Fruit fly (Drosophila melanogaster): ENCODE results near the gene yellow-g.
A peak's percentile ranks its signal among the peaks of the same experiment; 100 is the strongest.

The yellow-g gene

DNA sequence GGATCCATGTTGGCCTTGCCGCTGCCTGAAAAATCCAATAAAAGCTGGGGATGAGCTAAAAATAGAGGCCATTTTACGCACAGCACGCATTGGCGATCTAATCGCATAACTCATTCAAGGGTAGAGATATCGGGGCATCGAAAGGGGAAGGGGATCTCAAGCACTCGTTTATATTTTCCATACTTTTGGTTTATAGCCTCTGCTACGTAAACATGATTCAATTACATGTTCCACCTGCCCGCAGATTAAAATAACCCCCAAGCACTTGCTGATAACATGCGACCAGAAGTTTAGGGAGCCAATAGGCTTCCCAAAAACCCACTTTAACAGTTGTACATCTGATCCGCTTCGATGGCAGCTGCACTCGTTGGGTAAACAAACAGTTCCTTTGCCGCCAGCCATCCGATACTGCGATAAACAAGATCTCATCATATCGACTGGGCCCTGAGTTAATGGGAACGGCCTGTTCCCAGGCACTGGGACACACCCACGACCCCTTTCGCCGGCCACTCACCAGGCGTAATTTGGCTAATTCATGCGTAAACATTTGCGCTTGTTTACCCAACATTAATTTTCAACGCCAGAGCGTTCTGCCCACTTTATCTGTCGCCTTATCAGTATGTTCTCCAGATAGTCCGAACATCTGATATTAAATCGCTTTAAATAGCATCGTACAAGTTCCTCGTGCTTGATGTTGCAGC is 18.5 kb downstream of the yellow-g start:
- TF ChIP-seq Hr96 (GFP tag; optimal IDR thresholded peaks at IDR 0.05): no peak
- no peak for TF ChIP-seq CG11617 (GFP tag; optimal IDR thresholded peaks at IDR 0.05)
- no peak for TF ChIP-seq kay (GFP tag; ENCODE audit: borderline replicate concordance)
- TF ChIP-seq CG14711 (tag; optimal IDR thresholded peaks at IDR 0.05): no peak
- no peak for TF ChIP-seq cic (GFP tag; optimal IDR thresholded peaks at IDR 0.05)
- TF ChIP-seq CG7045 (GFP tag; optimal IDR thresholded peaks at IDR 0.05): no peak
- no peak for TF ChIP-seq CG5204 (GFP tag; optimal IDR thresholded peaks at IDR 0.05)
- no peak for TF ChIP-seq Crg-1 (GFP tag; optimal IDR thresholded peaks at IDR 0.05)
- no peak for TF ChIP-seq toe (GFP tag; optimal IDR thresholded peaks at IDR 0.05)

DNA sequence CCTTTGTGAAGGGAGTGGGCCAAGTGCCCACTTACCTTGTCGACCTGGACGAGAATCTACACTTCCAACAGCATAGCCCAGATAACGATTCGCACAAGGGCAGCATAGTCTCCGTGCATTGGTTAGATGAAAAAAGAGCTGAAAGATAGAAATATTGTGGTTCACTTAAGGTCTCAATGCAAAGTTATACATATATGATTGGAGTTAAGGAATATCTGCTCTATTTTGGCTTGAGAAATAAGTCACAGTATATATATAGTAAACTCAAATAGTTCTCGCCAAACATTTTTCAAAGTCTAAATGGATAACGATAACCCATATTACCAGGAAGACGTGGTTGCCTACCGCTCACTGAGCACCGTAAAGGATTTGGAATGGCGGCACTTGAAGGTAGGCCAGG is 24.2 kb downstream of the yellow-g start, which contains the start of gene CG32305:
TSS of gene CG32305 (plus strand) at position 301 of the 400 bp plus-strand sequence.
- TF ChIP-seq CG7045 (GFP tag; optimal IDR thresholded peaks at IDR 0.05) (no peak), kay (GFP tag; ENCODE audit: borderline replicate concordance) (no peak), cic (GFP tag; optimal IDR thresholded peaks at IDR 0.05) (no peak), cnc (optimal IDR thresholded peaks at IDR 0.05) (no peak), CG11617 (GFP tag; optimal IDR thresholded peaks at IDR 0.05) (no peak), pad (GFP tag; optimal IDR thresholded peaks at IDR 0.05) (no peak), CG1620 (GFP tag; optimal IDR thresholded peaks at IDR 0.05) (no peak), CG33017 (tag; optimal IDR thresholded peaks at IDR 0.05) (no peak), Clk (GFP tag; optimal IDR thresholded peaks at IDR 0.05) (no peak), bab1 (GFP tag; optimal IDR thresholded peaks at IDR 0.05) (no peak), CG7101 (tag; optimal IDR thresholded peaks at IDR 0.05) (no peak), tj (GFP tag; optimal IDR thresholded peaks at IDR 0.05) (no peak), CG12768 (GFP tag; optimal IDR thresholded peaks at IDR 0.05) (no peak), Mnt (GFP tag; optimal IDR thresholded peaks at IDR 0.05) (no peak), CG14711 (tag; optimal IDR thresholded peaks at IDR 0.05) (no peak), Hr96 (GFP tag; optimal IDR thresholded peaks at IDR 0.05) (no peak), Crg-1 (GFP tag; optimal IDR thresholded peaks at IDR 0.05) (no peak), CG5204 (GFP tag; optimal IDR thresholded peaks at IDR 0.05) (no peak)

- TF ChIP-seq bab1 (GFP tag; optimal IDR thresholded peaks at IDR 0.05) (peak; percentile 71), CG7101 (tag; optimal IDR thresholded peaks at IDR 0.05) (no peak)
Measured at dm6 chr3L:2243846-2244528, 28.6 kb downstream of the yellow-g start, which contains the start of gene CG32301. TSS of gene CG32301 (plus strand) at chr3L:2244478.

DNA sequence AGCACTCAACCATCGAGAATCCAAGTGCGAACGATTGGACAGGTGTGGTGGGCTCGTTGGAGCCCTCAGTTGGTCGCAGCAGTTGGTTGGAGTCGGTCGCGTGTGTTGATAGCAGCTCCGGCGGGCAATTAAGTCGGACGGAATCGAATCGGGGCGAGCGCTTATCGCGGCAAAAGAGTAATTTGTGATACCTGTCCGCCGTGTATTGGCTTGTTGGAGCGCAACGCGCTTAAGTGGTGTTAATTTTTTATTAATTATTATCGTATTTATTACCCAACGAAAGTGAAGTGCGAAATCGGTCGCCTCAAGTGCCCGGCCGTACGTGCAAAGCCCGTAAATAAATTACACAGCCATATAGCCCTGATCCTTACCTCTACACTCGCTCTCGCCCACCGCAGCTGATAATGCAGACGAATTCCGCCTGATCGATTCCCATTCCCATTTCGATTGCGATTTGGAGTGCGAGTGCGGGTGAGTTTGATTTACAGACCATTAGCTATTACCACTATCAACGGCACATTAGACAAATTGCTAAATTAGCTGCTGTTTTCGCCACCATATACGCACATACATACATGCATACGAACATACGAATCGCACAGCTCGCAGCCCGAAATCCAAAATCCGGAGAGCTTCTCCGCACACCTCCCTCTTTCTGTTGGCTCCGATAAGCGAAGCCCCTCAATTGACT is 34.9 kb downstream of the yellow-g start, which contains the start of gene ACXD:
TSS of gene ACXD (plus strand) at position 66 of the 691 bp plus-strand sequence.
- TF ChIP-seq cnc (optimal IDR thresholded peaks at IDR 0.05) (no peak), cic (GFP tag; optimal IDR thresholded peaks at IDR 0.05) (peak; percentile 33), Hr96 (GFP tag; optimal IDR thresholded peaks at IDR 0.05) (no peak), CG1620 (GFP tag; optimal IDR thresholded peaks at IDR 0.05) (no peak), Crg-1 (GFP tag; optimal IDR thresholded peaks at IDR 0.05) (no peak), toe (GFP tag; optimal IDR thresholded peaks at IDR 0.05) (no peak)

DNA sequence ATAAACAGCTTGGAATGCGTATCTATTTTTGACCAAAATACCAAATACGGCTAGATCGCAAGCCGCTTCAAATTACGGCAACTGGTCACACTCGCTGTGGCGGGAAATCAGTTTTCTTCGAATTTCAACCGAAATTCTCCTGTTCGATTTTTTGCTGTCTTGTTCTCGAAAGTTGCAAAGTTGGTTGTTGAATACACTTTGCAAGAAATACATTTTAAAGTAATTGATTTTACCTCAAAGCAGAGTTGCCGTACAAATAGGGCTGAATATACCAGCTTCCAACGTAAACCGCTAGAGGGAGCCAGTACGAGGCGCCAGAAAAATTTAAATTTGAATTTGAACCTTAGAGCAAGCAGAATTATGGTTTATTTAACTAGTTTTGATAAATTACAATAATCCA is 35.5 kb downstream of the yellow-g start, which contains the start of gene CG9018:
TSS of gene CG9018 (minus strand) at position 43 of the 400 bp plus-strand sequence.
- TF ChIP-seq Hr96 (GFP tag; optimal IDR thresholded peaks at IDR 0.05) (no peak), bab1 (GFP tag; optimal IDR thresholded peaks at IDR 0.05) (peak; percentile 35)

DNA sequence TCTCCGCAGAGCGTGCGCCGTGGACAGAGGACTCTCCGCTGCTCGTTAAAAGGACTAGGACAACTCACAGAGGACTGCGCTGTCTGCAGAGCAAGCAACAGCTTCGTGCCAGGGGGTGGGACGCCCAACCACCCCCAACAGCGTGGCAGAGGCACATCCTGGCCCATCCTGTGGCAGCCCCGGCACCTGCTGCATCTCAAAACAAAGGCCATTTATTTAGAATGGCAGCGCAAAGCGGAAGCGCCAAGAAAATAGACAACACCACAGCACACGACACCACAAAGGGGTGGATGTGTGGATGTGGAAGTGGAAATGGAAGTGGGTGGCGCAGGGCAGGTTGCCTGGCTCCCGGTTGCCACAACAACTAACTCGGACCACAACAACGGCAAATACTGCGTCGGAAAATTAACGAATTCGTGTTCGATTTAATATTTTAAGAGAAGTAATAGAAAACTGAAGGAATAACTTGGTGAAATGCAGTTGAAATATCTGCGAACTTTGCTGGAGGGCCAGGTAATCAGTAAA is 43.3 kb downstream of the yellow-g start, which contains the start of gene Oseg2:
TSS of gene Oseg2 (plus strand) at position 475 of the 525 bp plus-strand sequence.
- TF ChIP-seq bab1 (GFP tag; optimal IDR thresholded peaks at IDR 0.05) (no peak), CG7101 (tag; optimal IDR thresholded peaks at IDR 0.05) (no peak), ovo (GFP tag; optimal IDR thresholded peaks at IDR 0.05) (no peak), CG12768 (GFP tag; optimal IDR thresholded peaks at IDR 0.05) (no peak), CG11617 (GFP tag; optimal IDR thresholded peaks at IDR 0.05) (no peak)
